Fruit fly (Drosophila melanogaster) S2 (cell line): ENCODE results near the gene Rox8.

Experiments used
- CG8478 ChIP-seq: fragments of >200 bp; optimal IDR thresholded peaks from 2 replicates; lab custom pipeline; 2018
- CTCF ChIP-seq, 2 experiments: fragments of >200 bp; optimal IDR thresholded peaks; 2 replicates each; lab custom pipeline; 2018

- TF ChIP-seq CG8478 (lab: Kevin White, UChicago) (no peak), CTCF (optimal IDR thresholded peaks at IDR 0.05; lab: Kevin White, UChicago) (no peak)
These were observed 36.9 kb upstream of the Rox8 start for dm6 chr3R:24084975-24085374.
